Worm (Caenorhabditis elegans): ENCODE measurements around the gene lin-23.
A peak's percentile ranks its signal among the peaks of the same experiment; 100 is the strongest.

- TF ChIP-seq ceh-34 (tag; optimal IDR thresholded peaks at IDR 0.05) (peak; percentile 34), fkh-10 (GFP tag; optimal IDR thresholded peaks at IDR 0.05) (no peak), unc-55 (GFP tag; optimal IDR thresholded peaks at IDR 0.05) (no peak), K02D7.2 (tag; optimal IDR thresholded peaks at IDR 0.05) (no peak)
Observed at ce11 chrII:6417999-6418398, 46.9 kb downstream of the lin-23 start.

All from whole organism, late embryonic.